Fruit fly (Drosophila melanogaster) whole organism, embryonic: ENCODE data around the gene klar.

Experiments used
- Abd-B ChIP-seq: fragments of 200-800 bp; sonication (Bioruptor generic); optimal IDR thresholded peaks from 2 replicates; lab custom pipeline; 2018; ENCODE audit warnings: missing biosample characterization, mild to moderate bottlenecking, missing genetic modification characterization, moderate library complexity
- Ada2b ChIP-seq: fragments of 200-800 bp; sonication (Bioruptor generic); IDR thresholded peaks from 2 replicates; pipeline ENCODE4 v1.3.6; 2022; ENCODE audit warnings: missing biosample characterization, missing genetic modification characterization
- CG11560 ChIP-seq: fragments of 200-800 bp; sonication (Bioruptor generic); IDR thresholded peaks from 3 replicates; pipeline ENCODE4 v1.3.6; 2022; ENCODE audit warnings: missing biosample characterization, missing genetic modification characterization
- CG12659 ChIP-seq: fragments of 200-800 bp; sonication (Bioruptor generic); optimal IDR thresholded peaks from 3 replicates; lab custom pipeline; 2017; ENCODE audit warnings: mild to moderate bottlenecking, missing biosample characterization, missing genetic modification reagents, missing genetic modification characterization
- CG12942 ChIP-seq: fragments of 200-800 bp; sonication (Bioruptor generic); optimal IDR thresholded peaks from 3 replicates; lab custom pipeline; 2016; ENCODE audit warnings: missing biosample characterization, missing genetic modification characterization
- CG13296 ChIP-seq: fragments of 200-800 bp; sonication (Bioruptor generic); optimal IDR thresholded peaks from 3 replicates; lab custom pipeline; 2018; ENCODE audit warnings: missing biosample characterization, mild to moderate bottlenecking, missing genetic modification characterization
- CG14860 ChIP-seq: fragments of 200-800 bp; sonication (Bioruptor generic); IDR thresholded peaks from 3 replicates; pipeline ENCODE4 v1.3.6; 2022; ENCODE audit warnings: missing biosample characterization, missing genetic modification characterization; ENCODE audit not compliant: partially characterized antibody
- CG15011 ChIP-seq: fragments of 200-800 bp; sonication (Bioruptor generic); optimal IDR thresholded peaks from 3 replicates; lab custom pipeline; 2018; ENCODE audit warnings: missing biosample characterization, mild to moderate bottlenecking, missing genetic modification characterization
- CG15514 ChIP-seq: fragments of 200-800 bp; sonication (Bioruptor generic); optimal IDR thresholded peaks from 3 replicates; lab custom pipeline; 2017; ENCODE audit warnings: missing biosample characterization, missing genetic modification characterization, mild to moderate bottlenecking, moderate library complexity, missing genetic modification reagents
- CG18764 ChIP-seq: fragments of 200-800 bp; sonication (Bioruptor generic); optimal IDR thresholded peaks from 3 replicates; lab custom pipeline; 2016; ENCODE audit warnings: missing biosample characterization, missing genetic modification characterization
- CG2202 ChIP-seq: fragments of 200-800 bp; sonication (Bioruptor generic); optimal IDR thresholded peaks from 2 replicates; lab custom pipeline; 2018; ENCODE audit warnings: missing biosample characterization, mild to moderate bottlenecking, missing genetic modification characterization
- CG31365 ChIP-seq: fragments of 200-800 bp; sonication (Bioruptor generic); optimal IDR thresholded peaks from 2 replicates; lab custom pipeline; 2018; ENCODE audit warnings: missing biosample characterization, mild to moderate bottlenecking, missing genetic modification characterization
- CG33213 ChIP-seq: fragments of 200-800 bp; sonication (Bioruptor generic); optimal IDR thresholded peaks from 3 replicates; lab custom pipeline; 2016; ENCODE audit warnings: missing biosample characterization, missing genetic modification characterization
- CG34422 ChIP-seq: fragments of 200-800 bp; sonication (Bioruptor generic); IDR thresholded peaks from 3 replicates; pipeline ENCODE4 v1.3.6; 2022; ENCODE audit warnings: missing biosample characterization, missing genetic modification characterization
- CG3995 ChIP-seq: fragments of 200-800 bp; sonication (Bioruptor generic); optimal IDR thresholded peaks from 3 replicates; lab custom pipeline; 2016; ENCODE audit warnings: missing biosample characterization, missing genetic modification characterization
- CG6254 ChIP-seq: fragments of 200-800 bp; sonication (Bioruptor generic); optimal IDR thresholded peaks from 3 replicates; lab custom pipeline; 2017; ENCODE audit warnings: mild to moderate bottlenecking, missing biosample characterization, missing genetic modification reagents, missing genetic modification characterization
- CG6272 ChIP-seq: fragments of 200-800 bp; sonication (Bioruptor generic); IDR thresholded peaks from 2 replicates; pipeline ENCODE4 v1.3.6; 2022; ENCODE audit warnings: missing biosample characterization, missing genetic modification characterization
- CG6813 ChIP-seq: fragments of 200-800 bp; sonication (Bioruptor generic); optimal IDR thresholded peaks from 2 replicates; lab custom pipeline; 2017; ENCODE audit warnings: missing biosample characterization, missing genetic modification characterization, mild to moderate bottlenecking, moderate library complexity, missing genetic modification reagents
- CG7271 ChIP-seq: fragments of 200-800 bp; sonication (Bioruptor generic); optimal IDR thresholded peaks from 2 replicates; lab custom pipeline; 2018; ENCODE audit warnings: missing biosample characterization, mild to moderate bottlenecking, missing genetic modification characterization, moderate library complexity
- CG7372 ChIP-seq: fragments of 200-800 bp; sonication (Bioruptor generic); IDR thresholded peaks from 2 replicates; pipeline ENCODE4 v1.3.6; 2022; ENCODE audit warnings: missing biosample characterization, missing genetic modification characterization
- CG7556 ChIP-seq: fragments of 200-800 bp; sonication (Bioruptor generic); optimal IDR thresholded peaks from 2 replicates; lab custom pipeline; 2017; ENCODE audit warnings: missing biosample characterization, mild to moderate bottlenecking, missing genetic modification characterization
- CG7839 ChIP-seq: fragments of 200-800 bp; sonication (Bioruptor generic); optimal IDR thresholded peaks from 3 replicates; lab custom pipeline; 2018; ENCODE audit warnings: missing biosample characterization, mild to moderate bottlenecking, missing genetic modification characterization, moderate library complexity
- CG9932 ChIP-seq: fragments of 200-800 bp; sonication (Bioruptor generic); IDR thresholded peaks from 2 replicates; pipeline ENCODE4 v1.3.6; 2022; ENCODE audit warnings: missing biosample characterization, missing genetic modification characterization
- Doc2 ChIP-seq: fragments of 200-800 bp; sonication (Bioruptor generic); IDR thresholded peaks from 2 replicates; pipeline ENCODE4 v1.3.6; 2022; ENCODE audit warnings: missing biosample characterization, missing genetic modification characterization
- Hand ChIP-seq: fragments of 200-800 bp; sonication (Bioruptor generic); optimal IDR thresholded peaks from 2 replicates; lab custom pipeline; 2017; ENCODE audit warnings: mild to moderate bottlenecking, missing biosample characterization, missing genetic modification reagents, missing genetic modification characterization
- HmgZ ChIP-seq: fragments of 200-800 bp; sonication (Bioruptor generic); optimal IDR thresholded peaks from 2 replicates; lab custom pipeline; 2018; ENCODE audit warnings: missing biosample characterization, mild to moderate bottlenecking, missing genetic modification characterization
- Hr78 ChIP-seq, 2 experiments: fragments of 200-800 bp in 1 of 2; fragments of >200 bp in 1 of 2; sonication (Bioruptor generic) in 1 of 2; optimal IDR thresholded peaks; 2 replicates each; lab custom pipeline; 2017 to 2019; ENCODE audit warnings: missing biosample characterization in 2 of 2, missing genetic modification characterization in 2 of 2, mild to moderate bottlenecking in 1 of 2, moderate library complexity in 1 of 2
- Myb ChIP-seq: fragments of 200-800 bp; sonication (Bioruptor generic); optimal IDR thresholded peaks from 2 replicates; lab custom pipeline; 2016; ENCODE audit warnings: missing biosample characterization, missing genetic modification characterization
- Trl ChIP-seq, 3 experiments: fragments of >200 bp in 2 of 3; fragments of 200-800 bp in 1 of 3; sonication (Bioruptor generic) in 1 of 3; optimal IDR thresholded peaks; 2 replicates in 1 of 3; 3 replicates in 2 of 3; lab custom pipeline; 2016 to 2017; ENCODE audit warnings: missing biosample characterization in 1 of 3, missing genetic modification characterization in 1 of 3
- Xrp1 ChIP-seq: fragments of 200-800 bp; sonication (Bioruptor generic); IDR thresholded peaks from 2 replicates; pipeline ENCODE4 v1.3.6; 2022; ENCODE audit warnings: missing biosample characterization, missing genetic modification characterization
- bowl ChIP-seq: fragments of 200-800 bp; sonication (Bioruptor generic); IDR thresholded peaks from 2 replicates; pipeline ENCODE4 v1.3.6; 2022; ENCODE audit warnings: missing biosample characterization, missing genetic modification characterization
- cas ChIP-seq: fragments of 200-800 bp; sonication (Bioruptor generic); IDR thresholded peaks from 2 replicates; pipeline ENCODE4 v1.3.6; 2022; ENCODE audit warnings: missing biosample characterization, missing genetic modification characterization
- crc ChIP-seq: fragments of 200-800 bp; sonication (Bioruptor generic); optimal IDR thresholded peaks from 2 replicates; lab custom pipeline; 2016; ENCODE audit warnings: missing biosample characterization, missing genetic modification characterization
- eyg ChIP-seq: fragments of 200-800 bp; sonication (Bioruptor generic); optimal IDR thresholded peaks from 3 replicates; lab custom pipeline; 2016; ENCODE audit warnings: missing biosample characterization, missing genetic modification characterization
- fd102C ChIP-seq: fragments of 200-800 bp; sonication (Bioruptor generic); optimal IDR thresholded peaks from 2 replicates; lab custom pipeline; 2018; ENCODE audit warnings: missing biosample characterization, mild to moderate bottlenecking, missing genetic modification characterization, moderate library complexity
- fru ChIP-seq: fragments of >200 bp; optimal IDR thresholded peaks from 2 replicates; lab custom pipeline; 2017
- insv ChIP-seq, 2 experiments: fragments of 200-800 bp; sonication (Bioruptor generic); optimal IDR thresholded peaks; 3 replicates each; lab custom pipeline; 2016 to 2018; ENCODE audit warnings: missing biosample characterization in 2 of 2, missing genetic modification characterization in 2 of 2
- luna ChIP-seq: fragments of 200-800 bp; sonication (Bioruptor generic); optimal IDR thresholded peaks from 2 replicates; lab custom pipeline; 2016; ENCODE audit warnings: missing biosample characterization, missing genetic modification characterization
- nerfin-1 ChIP-seq: fragments of 200-800 bp; sonication (Bioruptor generic); optimal IDR thresholded peaks from 3 replicates; lab custom pipeline; 2019; ENCODE audit warnings: missing biosample characterization, mild to moderate bottlenecking, missing genetic modification characterization, moderate library complexity
- nerfin-2 ChIP-seq: fragments of 200-800 bp; sonication (Bioruptor generic); IDR thresholded peaks from 2 replicates; pipeline ENCODE4 v1.3.6; 2022; ENCODE audit warnings: missing biosample characterization, missing genetic modification characterization; ENCODE audit not compliant: partially characterized antibody
- nom ChIP-seq: fragments of 200-800 bp; sonication (Bioruptor generic); optimal IDR thresholded peaks from 2 replicates; lab custom pipeline; 2017; ENCODE audit warnings: missing biosample characterization, missing genetic modification characterization, mild to moderate bottlenecking, moderate library complexity, missing genetic modification reagents
- org-1 ChIP-seq: fragments of 200-800 bp; sonication (Bioruptor generic); optimal IDR thresholded peaks from 2 replicates; lab custom pipeline; 2017; ENCODE audit warnings: missing biosample characterization, missing genetic modification characterization
- sc ChIP-seq, 3 experiments: fragments of >200 bp in 2 of 3; fragments of 200-800 bp in 1 of 3; sonication (Bioruptor generic) in 1 of 3; optimal IDR thresholded peaks; 2 replicates in 2 of 3; 3 replicates in 1 of 3; lab custom pipeline; 2017; ENCODE audit warnings: mild to moderate bottlenecking in 1 of 3, missing biosample characterization in 1 of 3, missing genetic modification characterization in 1 of 3, missing genetic modification reagents in 1 of 3
- slou ChIP-seq: fragments of 200-800 bp; sonication (Bioruptor generic); optimal IDR thresholded peaks from 3 replicates; lab custom pipeline; 2016; ENCODE audit warnings: missing biosample characterization, missing genetic modification characterization
- sna ChIP-seq: fragments of 200-800 bp; sonication (Bioruptor generic); IDR thresholded peaks from 2 replicates; pipeline ENCODE4 v1.3.6; 2022; ENCODE audit warnings: missing biosample characterization, missing genetic modification characterization; ENCODE audit not compliant: partially characterized antibody
- tna ChIP-seq: fragments of 200-800 bp; sonication (Bioruptor generic); IDR thresholded peaks from 2 replicates; pipeline ENCODE4 v1.3.6; 2022; ENCODE audit warnings: missing biosample characterization, missing genetic modification characterization; ENCODE audit not compliant: partially characterized antibody
- tx ChIP-seq: fragments of 200-800 bp; sonication (Bioruptor generic); optimal IDR thresholded peaks from 2 replicates; lab custom pipeline; 2016; ENCODE audit warnings: missing biosample characterization, missing genetic modification characterization
- z ChIP-seq: fragments of 200-800 bp; sonication (Bioruptor generic); IDR thresholded peaks from 3 replicates; pipeline ENCODE4 v1.3.6; 2022; ENCODE audit warnings: missing biosample characterization, missing genetic modification characterization

The klar gene

DNA sequence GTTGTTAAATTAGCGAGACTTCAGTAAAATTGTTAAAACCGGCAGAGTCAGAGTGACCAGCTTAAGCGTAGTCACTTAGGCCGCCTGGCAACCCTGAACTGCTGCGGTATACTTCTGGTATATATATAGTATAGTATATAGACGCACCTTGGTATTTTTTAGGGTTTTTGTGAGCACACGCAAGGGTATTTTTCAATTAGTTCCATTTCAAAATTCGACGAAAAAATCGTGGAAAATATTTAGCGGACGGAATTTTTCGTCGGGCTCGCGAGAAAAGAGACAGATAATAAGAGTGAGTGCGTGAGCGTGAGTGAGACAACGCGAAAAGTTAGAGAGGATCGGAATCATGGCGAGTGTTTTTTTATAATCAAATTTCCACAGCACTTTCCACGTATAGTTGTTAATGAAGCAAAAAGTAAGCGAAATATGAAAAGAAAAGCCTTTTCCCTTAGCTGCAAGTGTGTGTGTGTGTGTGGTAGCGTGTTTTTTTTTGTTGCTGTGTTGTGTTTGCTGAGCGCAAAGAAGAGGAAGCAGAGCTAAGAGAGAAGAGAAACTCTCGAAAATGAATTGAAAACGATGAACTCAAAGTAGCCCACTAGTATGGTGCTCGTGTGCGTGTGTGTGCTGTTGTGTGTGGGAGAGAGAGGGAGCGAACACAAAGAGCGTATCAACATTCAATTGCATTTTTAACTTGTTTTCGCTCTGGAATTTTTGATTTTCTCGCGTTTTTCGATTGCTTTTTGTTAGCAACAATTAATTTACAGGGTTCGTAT, 2.6 kb upstream of the klar start, which contains the start of the genes Cypl and Hipk (continued):
- TF ChIP-seq tx (GFP tag; lab: Kevin White, UChicago): no peak
- peak; percentile 79; the same call in 2 of the 3 replicates for TF ChIP-seq CG34422 (GFP tag; lab: Robert Waterston, UW)
- TF ChIP-seq CG7839 (tag; lab: Kevin White, UChicago): peak; percentile 30
- no peak for TF ChIP-seq CG7271 (tag; lab: Kevin White, UChicago)
- peak; percentile 56 for TF ChIP-seq nerfin-1 (tag; lab: Kevin White, UChicago)
- no peak for TF ChIP-seq luna
- no peak for TF ChIP-seq CG13296 (GFP tag; lab: Kevin White, UChicago)
- no peak for TF ChIP-seq CG6813
- no peak; the same call in 1 of the 2 replicates for TF ChIP-seq nerfin-2 (GFP tag; lab: Robert Waterston, UW)
- TF ChIP-seq nom: peak; percentile 75
- TF ChIP-seq Xrp1 (GFP tag; lab: Robert Waterston, UW): no peak
- TF ChIP-seq CG14860 (GFP tag; lab: Robert Waterston, UW): no peak
- no peak for TF ChIP-seq CG12942 (GFP tag; lab: Kevin White, UChicago)
- no peak for TF ChIP-seq CG18764 (GFP tag; lab: Kevin White, UChicago)
- no peak for TF ChIP-seq org-1 (GFP tag; lab: Kevin White, UChicago)
- no peak for TF ChIP-seq CG2202 (tag; lab: Kevin White, UChicago)
- TF ChIP-seq CG15514: peak; percentile 75
- TF ChIP-seq HmgZ (tag; lab: Kevin White, UChicago): peak; percentile 56
- TF ChIP-seq z (GFP tag; lab: Robert Waterston, UW): peak; percentile 69; the same call in 2 of the 3 replicates
- no peak for TF ChIP-seq fd102C (GFP tag; lab: Kevin White, UChicago)
- TF ChIP-seq CG15011 (GFP tag; lab: Kevin White, UChicago): no peak
- no peak for TF ChIP-seq eyg (GFP tag; lab: Kevin White, UChicago)
- TF ChIP-seq cas (GFP tag; lab: Robert Waterston, UW): no peak
- TF ChIP-seq crc (GFP tag; lab: Kevin White, UChicago): no peak
- TF ChIP-seq fru (lab: Kevin White, UChicago): no peak
- peak; percentile 9 for TF ChIP-seq CG3995 (GFP tag; lab: Kevin White, UChicago)
- TF ChIP-seq Hr78 (GFP tag; optimal IDR thresholded peaks at IDR 0.05; lab: Kevin White, UChicago): no peak
- no peak for TF ChIP-seq Abd-B
- TF ChIP-seq CG33213 (GFP tag; lab: Kevin White, UChicago): peak; percentile 78
- peak in 1 of 2 experiments; percentile 48 for TF ChIP-seq insv (GFP tag; optimal IDR thresholded peaks at IDR 0.05; lab: Kevin White, UChicago)
- TF ChIP-seq Trl (optimal IDR thresholded peaks at IDR 0.05; lab: Kevin White, UChicago): peak; percentile 90 to 99
- peak; percentile 42 for TF ChIP-seq Trl (GFP tag; optimal IDR thresholded peaks at IDR 0.05; lab: Kevin White, UChicago)
- no peak for TF ChIP-seq Doc2 (GFP tag; lab: Robert Waterston, UW)
- peak; percentile 70 for TF ChIP-seq Hand (GFP tag; lab: Kevin White, UChicago)
- TF ChIP-seq bowl (GFP tag; lab: Robert Waterston, UW): no peak
- peak; percentile 3 for TF ChIP-seq CG31365
- no peak for TF ChIP-seq CG6254 (GFP tag; lab: Kevin White, UChicago)
- no peak for TF ChIP-seq sc (optimal IDR thresholded peaks at IDR 0.05; lab: Kevin White, UChicago)
- no peak for TF ChIP-seq sc (GFP tag; optimal IDR thresholded peaks at IDR 0.05; lab: Kevin White, UChicago)
- no peak for TF ChIP-seq CG7556 (GFP tag; lab: Kevin White, UChicago)
- TF ChIP-seq Ada2b (GFP tag; lab: Robert Waterston, UW): no peak
- TF ChIP-seq Myb (GFP tag; lab: Kevin White, UChicago): peak; percentile 12
- TF ChIP-seq CG7372: no peak
- peak; percentile 92 for TF ChIP-seq CG12659
- TF ChIP-seq slou (GFP tag; lab: Kevin White, UChicago): no peak
- peak; percentile 28; the same call in 1 of the 2 replicates for TF ChIP-seq CG9932 (GFP tag; lab: Robert Waterston, UW)
- TF ChIP-seq sna (GFP tag; lab: Robert Waterston, UW): no peak
- no peak for TF ChIP-seq tna (GFP tag; lab: Robert Waterston, UW)
- TF ChIP-seq CG11560 (tag; lab: Robert Waterston, UW): no peak
- TF ChIP-seq CG6272: no peak
